Fruit fly (Drosophila melanogaster): ENCODE results near the gene Mpi.
A peak's percentile ranks its signal among the peaks of the same experiment; 100 is the strongest.

Mpi gene

DNA sequence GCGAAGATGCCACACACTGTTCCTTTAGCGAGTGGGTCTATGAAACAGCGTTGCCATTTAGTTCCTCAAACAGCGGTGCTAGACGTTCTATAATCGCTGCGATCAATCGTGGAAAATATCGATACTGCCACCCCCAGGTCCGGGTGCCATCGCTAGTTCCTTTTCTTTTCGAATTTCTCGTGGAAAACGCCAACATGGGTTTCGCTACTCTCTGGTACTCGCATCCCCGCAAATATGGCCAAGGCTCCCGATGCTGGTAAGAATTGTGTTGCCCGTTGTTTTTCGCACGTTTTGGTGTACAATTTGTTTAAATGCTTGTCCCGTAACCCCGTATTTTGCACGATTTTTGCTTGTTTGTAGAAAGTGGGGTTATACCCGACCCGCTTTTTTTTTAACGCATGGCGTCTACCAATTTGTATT is 18.5 kb downstream of the Mpi start, which contains the start of gene RpS29 (continued):
- TF ChIP-seq ATbp (GFP tag; optimal IDR thresholded peaks at IDR 0.05), result peak; percentile 10
- TF ChIP-seq caup (GFP tag; optimal IDR thresholded peaks at IDR 0.05; ENCODE audit: severe bottlenecking), result peak; percentile 92
- peak; percentile 31; the same call in 1 of the 2 replicates for TF ChIP-seq CG17612 (GFP tag; IDR thresholded peaks at IDR 0.05)
- TF ChIP-seq aop (GFP tag; IDR thresholded peaks at IDR 0.05), result peak; percentile 97
- peak; percentile 75 for TF ChIP-seq row (GFP tag; IDR thresholded peaks at IDR 0.05)
- TF ChIP-seq jumu (GFP tag; optimal IDR thresholded peaks at IDR 0.05), result peak; percentile 88
- no peak for TF ChIP-seq lov (optimal IDR thresholded peaks at IDR 0.05)
- peak; percentile 62; the same call in 1 of the 3 replicates for TF ChIP-seq lov (GFP tag; IDR thresholded peaks at IDR 0.05)
- peak; percentile 94 for TF ChIP-seq Myb (GFP tag; optimal IDR thresholded peaks at IDR 0.05)
- TF ChIP-seq vnd (GFP tag; IDR thresholded peaks at IDR 0.05; ENCODE audit: partially characterized antibody), result peak; percentile 84
- peak; percentile 75 for TF ChIP-seq nerfin-1 (tag; optimal IDR thresholded peaks at IDR 0.05)
- 0 out of 2 replicates have a peak, but pooled peaks have one; percentile 17 for TF ChIP-seq peb (GFP tag; IDR thresholded peaks at IDR 0.05)
- peak; percentile 87 for TF ChIP-seq CG14710 (tag; optimal IDR thresholded peaks at IDR 0.05)
- no peak for TF ChIP-seq btn (GFP tag; optimal IDR thresholded peaks at IDR 0.05)
- TF ChIP-seq sc (optimal IDR thresholded peaks at IDR 0.05), result no peak
- TF ChIP-seq sc (GFP tag; optimal IDR thresholded peaks at IDR 0.05), result no peak
- peak; percentile 57 to 70 for TF ChIP-seq chif (GFP tag; optimal IDR thresholded peaks at IDR 0.05)
- TF ChIP-seq tin (GFP tag; optimal IDR thresholded peaks at IDR 0.05), result peak; percentile 74
- 0 out of 2 replicates have a peak, but pooled peaks have one; percentile 33 for TF ChIP-seq CkIIα-i1 (GFP tag; IDR thresholded peaks at IDR 0.05)
- peak; percentile 68 for TF ChIP-seq disco-r (GFP tag; optimal IDR thresholded peaks at IDR 0.05)
- peak; percentile 76 for TF ChIP-seq Bdp1 (GFP tag; optimal IDR thresholded peaks at IDR 0.05)
- TF ChIP-seq Pdp1 (GFP tag; optimal IDR thresholded peaks at IDR 0.05), result peak; percentile 82 to 89
- TF ChIP-seq CG3838 (GFP tag; optimal IDR thresholded peaks at IDR 0.05), result no peak
- peak; percentile 70 for TF ChIP-seq CG4424 (GFP tag; optimal IDR thresholded peaks at IDR 0.05)
- peak; percentile 93 for TF ChIP-seq zen2 (GFP tag; IDR thresholded peaks at IDR 0.05; ENCODE audit: partially characterized antibody)
- TF ChIP-seq Ada2b (GFP tag; IDR thresholded peaks at IDR 0.05), result peak; percentile 76
- TF ChIP-seq cas (GFP tag; IDR thresholded peaks at IDR 0.05), result peak; percentile 68; the same call in 1 of the 2 replicates
- TF ChIP-seq CG34376 (GFP tag; optimal IDR thresholded peaks at IDR 0.05), result peak; percentile 92
- peak; percentile 74 for TF ChIP-seq CG13123 (GFP tag; optimal IDR thresholded peaks at IDR 0.05)
- peak; percentile 67 for TF ChIP-seq PHDP (tag; optimal IDR thresholded peaks at IDR 0.05)
- peak; percentile 55; the same call in 1 of the 3 replicates for TF ChIP-seq CG2199 (GFP tag; IDR thresholded peaks at IDR 0.05)
- TF ChIP-seq Side (GFP tag; optimal IDR thresholded peaks at IDR 0.05), result peak; percentile 86
- no peak for TF ChIP-seq D (optimal IDR thresholded peaks at IDR 0.05)
- peak; percentile 60 for TF ChIP-seq D (GFP tag; optimal IDR thresholded peaks at IDR 0.05)
- TF ChIP-seq CG14441 (GFP tag; IDR thresholded peaks at IDR 0.05), result peak; percentile 77
- TF ChIP-seq slbo (GFP tag; IDR thresholded peaks at IDR 0.05), result peak; percentile 95
- peak; percentile 60; the same call in 1 of the 2 replicates for TF ChIP-seq ara (GFP tag; IDR thresholded peaks at IDR 0.05)
- TF ChIP-seq B-H2 (GFP tag; optimal IDR thresholded peaks at IDR 0.05), result peak; percentile 95
- TF ChIP-seq Nf-YC (tag; optimal IDR thresholded peaks at IDR 0.05), result peak; percentile 68
- TF ChIP-seq pita (GFP tag; optimal IDR thresholded peaks at IDR 0.05), result no peak
- peak; percentile 29 for TF ChIP-seq CG3065 (GFP tag; optimal IDR thresholded peaks at IDR 0.05)
- peak; percentile 74 for TF ChIP-seq CG3995 (GFP tag; optimal IDR thresholded peaks at IDR 0.05)
- TF ChIP-seq CG2875 (GFP tag; optimal IDR thresholded peaks at IDR 0.05), result peak; percentile 43
- TF ChIP-seq CTCF (GFP tag; optimal IDR thresholded peaks at IDR 0.05), result peak; percentile 46
- peak; percentile 90 for TF ChIP-seq CG13296 (GFP tag; optimal IDR thresholded peaks at IDR 0.05)
- peak; percentile 93 for TF ChIP-seq lab (GFP tag; optimal IDR thresholded peaks at IDR 0.05)
- peak; percentile 44 for TF ChIP-seq dmrt99B (tag; optimal IDR thresholded peaks at IDR 0.05)
- TF ChIP-seq stc (GFP tag; IDR thresholded peaks at IDR 0.05), result peak; percentile 71
- TF ChIP-seq CG15479 (GFP tag; optimal IDR thresholded peaks at IDR 0.05), result no peak
- TF ChIP-seq Ptx1 (GFP tag; IDR thresholded peaks at IDR 0.05), result peak; percentile 79
- no peak for TF ChIP-seq cad (GFP tag; optimal IDR thresholded peaks at IDR 0.05)
- TF ChIP-seq hb (GFP tag; IDR thresholded peaks at IDR 0.05; ENCODE audit: partially characterized antibody), result peak; percentile 89

Measured in whole organism, embryonic.